Worm (Caenorhabditis elegans) whole organism, late embryonic: Measurements from ENCODE around the gene idpp-14.

Experiments used
- ahr-1 ChIP-seq: sonication (generic microtip); optimal IDR thresholded peaks from 2 replicates; lab custom pipeline; 2016; ENCODE audit warnings: missing genetic modification characterization, missing compliant biosample characterization
- ceh-18 ChIP-seq: sonication (generic microtip); optimal IDR thresholded peaks from 2 replicates; lab custom pipeline; 2016; ENCODE audit warnings: missing genetic modification characterization, missing compliant biosample characterization
- ceh-24 ChIP-seq: sonication (generic microtip); optimal IDR thresholded peaks from 2 replicates; lab custom pipeline; 2016; ENCODE audit warnings: mild to moderate bottlenecking, missing genetic modification characterization, missing compliant biosample characterization
- ceh-45 ChIP-seq: fragments of 200-800 bp; sonication (Bioruptor generic); IDR thresholded peaks from 2 replicates; pipeline ENCODE4 v1.3.6; 2022; ENCODE audit warnings: missing genetic modification reagents, missing genetic modification characterization, missing compliant biosample characterization
- ceh-9 ChIP-seq: sonication (generic microtip); optimal IDR thresholded peaks from 2 replicates; lab custom pipeline; 2016; ENCODE audit warnings: mild to moderate bottlenecking, missing genetic modification characterization, inconsistent platforms, missing compliant biosample characterization
- dve-1 ChIP-seq: sonication (generic microtip); optimal IDR thresholded peaks from 2 replicates; lab custom pipeline; 2017; ENCODE audit warnings: antibody characterized with exemption, mild to moderate bottlenecking, missing genetic modification characterization, missing compliant biosample characterization
- hlh-13 ChIP-seq: fragments of 200-800 bp; sonication (Bioruptor generic); optimal IDR thresholded peaks from 2 replicates; lab custom pipeline; 2018; ENCODE audit warnings: mild to moderate bottlenecking, missing genetic modification characterization, missing compliant biosample characterization
- mec-3 ChIP-seq: sonication (generic microtip); optimal IDR thresholded peaks from 2 replicates; lab custom pipeline; 2016; ENCODE audit warnings: borderline replicate concordance, missing genetic modification characterization, missing compliant biosample characterization
- nfya-1 ChIP-seq: sonication (generic microtip); optimal IDR thresholded peaks from 2 replicates; lab custom pipeline; 2017; ENCODE audit warnings: missing genetic modification characterization, mild to moderate bottlenecking, missing compliant biosample characterization, antibody characterized with exemption, moderate library complexity
- pax-1 ChIP-seq: fragments of 150-350 bp; optimal IDR thresholded peaks from 2 replicates; lab custom pipeline; 2014; ENCODE audit warnings: missing biosample characterization, missing genetic modification characterization
- pros-1 ChIP-seq: fragments of 150-350 bp; optimal IDR thresholded peaks from 2 replicates; lab custom pipeline; 2014; ENCODE audit warnings: missing biosample characterization, missing genetic modification reagents, missing genetic modification characterization
- tbx-2 ChIP-seq: sonication (generic microtip); optimal IDR thresholded peaks from 2 replicates; lab custom pipeline; 2016; ENCODE audit warnings: missing genetic modification characterization, missing compliant biosample characterization
- tbx-7 ChIP-seq: sonication (generic microtip); optimal IDR thresholded peaks from 2 replicates; lab custom pipeline; 2016; ENCODE audit warnings: missing genotype, missing genetic modification characterization, missing compliant biosample characterization

ce11 chrX:16039173-16039572 lies 43.0 kb upstream of the idpp-14 start:
- no peak for TF ChIP-seq pros-1
- TF ChIP-seq tbx-2 (tag; lab: Kevin White, UChicago), result no peak
- TF ChIP-seq ceh-18, result no peak
- no peak for TF ChIP-seq ceh-24
- TF ChIP-seq pax-1 (tag; lab: Kevin White, UChicago), result no peak
- no peak for TF ChIP-seq dve-1
- TF ChIP-seq hlh-13 (GFP tag; lab: Kevin White, UChicago), result no peak
- no peak for TF ChIP-seq ceh-45 (GFP tag; lab: Robert Waterston, UW)
- no peak for TF ChIP-seq nfya-1
- no peak for TF ChIP-seq tbx-7
- no peak for TF ChIP-seq ahr-1 (tag; lab: Kevin White, UChicago)
- no peak for TF ChIP-seq mec-3 (tag; lab: Kevin White, UChicago)
- TF ChIP-seq ceh-9 (tag; lab: Kevin White, UChicago), result no peak
